Fruit fly (Drosophila melanogaster) whole organism, larva: ENCODE results near the gene CG15414.

Source experiments
- noc ChIP-seq: fragments of 200-800 bp; sonication (Bioruptor generic); optimal IDR thresholded peaks from 3 replicates; lab custom pipeline; 2019; ENCODE audit warnings: missing biosample characterization, mild to moderate bottlenecking, missing genetic modification characterization, moderate library complexity

CG15414 gene

dm6 chr2L:3439502-3439901 lies 51.4 kb downstream of the CG15414 start:
- no peak for TF ChIP-seq noc (tag; lab: Kevin White, UChicago)

dm6 chr2L:3438078-3438477 lies 52.8 kb downstream of the CG15414 start:
- no peak for TF ChIP-seq noc (tag; lab: Kevin White, UChicago)

dm6 chr2L:3437068-3437467 lies 53.8 kb downstream of the CG15414 start:
- TF ChIP-seq noc (tag; lab: Kevin White, UChicago): no peak

- no peak for TF ChIP-seq noc (tag; lab: Kevin White, UChicago)
These were observed 54.5 kb downstream of the CG15414 start for dm6 chr2L:3436347-3436746.

dm6 chr2L:3435086-3435485 lies 55.8 kb downstream of the CG15414 start:
- TF ChIP-seq noc (tag; lab: Kevin White, UChicago): no peak
